Worm (Caenorhabditis elegans): Measurements from ENCODE around the gene F27B3.8.

DNA sequence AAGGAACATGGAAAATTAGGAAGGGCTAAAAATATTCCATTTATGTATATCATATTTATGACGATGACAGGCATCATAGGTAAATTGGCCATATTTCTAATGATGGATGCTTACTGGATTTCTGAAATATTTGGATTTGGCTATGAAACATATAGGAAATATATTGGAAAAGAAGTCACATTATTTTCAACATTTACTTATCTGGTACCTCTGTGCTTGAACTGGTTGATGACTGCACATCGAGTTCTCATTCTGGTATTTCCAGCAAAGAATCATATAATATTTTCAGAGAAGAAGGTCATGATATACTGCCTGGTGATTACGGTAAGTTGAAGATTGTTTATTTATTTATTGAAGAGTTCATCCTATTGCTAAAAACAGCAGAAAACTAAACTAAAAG, 46.9 kb upstream of the F27B3.8 start, which contains the start of gene srxa-5:
- no peak for TF ChIP-seq tra-4 (tag; optimal IDR thresholded peaks at IDR 0.05)
- TF ChIP-seq tbx-37 (GFP tag; conservative IDR thresholded peaks at IDR 0.05): no peak
- no peak for TF ChIP-seq flt-1 (GFP tag; IDR thresholded peaks at IDR 0.05)
- no peak for TF ChIP-seq aly-1 (tag; optimal IDR thresholded peaks at IDR 0.05)
- no peak for TF ChIP-seq B0310.2 (tag; optimal IDR thresholded peaks at IDR 0.05)
- TF ChIP-seq ama-1 (optimal IDR thresholded peaks at IDR 0.05): no peak

Measured in whole organism, early embryonic.